Worm (Caenorhabditis elegans) whole organism, late embryonic: Measurements from ENCODE around the gene F20D1.22.
A peak's percentile ranks its signal among the peaks of the same experiment; 100 is the strongest.

Experiments
- F13H6.1 ChIP-seq: sonication (generic microtip); optimal IDR thresholded peaks from 2 replicates; lab custom pipeline; 2016; ENCODE audit warnings: missing genetic modification characterization, missing compliant biosample characterization
- K02D7.2 ChIP-seq: sonication (generic microtip); optimal IDR thresholded peaks from 2 replicates; lab custom pipeline; 2017; ENCODE audit warnings: mild to moderate bottlenecking, missing genetic modification characterization, missing compliant biosample characterization
- K09A11.1 ChIP-seq: sonication (generic microtip); optimal IDR thresholded peaks from 2 replicates; lab custom pipeline; 2017; ENCODE audit warnings: antibody characterized with exemption, mild to moderate bottlenecking, missing genetic modification characterization, missing compliant biosample characterization; ENCODE audit not compliant: insufficient read depth
- Y22D7AL.16 ChIP-seq: sonication (generic microtip); optimal IDR thresholded peaks from 2 replicates; lab custom pipeline; 2016; ENCODE audit warnings: missing genetic modification characterization, missing compliant biosample characterization
- ahr-1 ChIP-seq: sonication (generic microtip); optimal IDR thresholded peaks from 2 replicates; lab custom pipeline; 2016; ENCODE audit warnings: missing genetic modification characterization, missing compliant biosample characterization
- ama-1 ChIP-seq: fragments of 150-350 bp; optimal IDR thresholded peaks from 2 replicates; lab custom pipeline; 2014
- ceh-14 ChIP-seq: sonication (generic microtip); optimal IDR thresholded peaks from 2 replicates; lab custom pipeline; 2016; ENCODE audit warnings: missing genotype, missing genetic modification characterization, missing compliant biosample characterization
- ceh-19 ChIP-seq: fragments of 200-800 bp; sonication (Bioruptor generic); optimal IDR thresholded peaks from 2 replicates; lab custom pipeline; 2018; ENCODE audit warnings: mild to moderate bottlenecking, missing genetic modification characterization, missing compliant biosample characterization
- ceh-24 ChIP-seq: sonication (generic microtip); optimal IDR thresholded peaks from 2 replicates; lab custom pipeline; 2016; ENCODE audit warnings: mild to moderate bottlenecking, missing genetic modification characterization, missing compliant biosample characterization
- ceh-30 ChIP-seq: fragments of 150-350 bp; optimal IDR thresholded peaks from 2 replicates; lab custom pipeline; 2014; ENCODE audit warnings: missing biosample characterization, missing genetic modification characterization
- ceh-31 ChIP-seq: sonication (generic microtip); optimal IDR thresholded peaks from 2 replicates; lab custom pipeline; 2016; ENCODE audit warnings: missing genetic modification characterization, missing compliant biosample characterization
- ceh-34 ChIP-seq: sonication (generic microtip); optimal IDR thresholded peaks from 2 replicates; lab custom pipeline; 2016; ENCODE audit warnings: mild to moderate bottlenecking, missing genetic modification characterization, missing compliant biosample characterization
- ceh-48 ChIP-seq: sonication (generic microtip); optimal IDR thresholded peaks from 2 replicates; lab custom pipeline; 2016; ENCODE audit warnings: missing genetic modification characterization, inconsistent platforms, missing compliant biosample characterization
- che-1 ChIP-seq: sonication (generic microtip); optimal IDR thresholded peaks from 2 replicates; lab custom pipeline; 2016; ENCODE audit warnings: mild to moderate bottlenecking, missing genetic modification characterization, missing compliant biosample characterization
- dmd-4 ChIP-seq: sonication (generic microtip); optimal IDR thresholded peaks from 2 replicates; lab custom pipeline; 2016; ENCODE audit warnings: borderline replicate concordance, missing genetic modification characterization, missing compliant biosample characterization
- elt-2 ChIP-seq: sonication (generic microtip); optimal IDR thresholded peaks from 2 replicates; lab custom pipeline; 2016; ENCODE audit warnings: missing genetic modification reagents, missing genetic modification characterization, missing compliant biosample characterization
- eyg-1 ChIP-seq: sonication (generic microtip); optimal IDR thresholded peaks from 2 replicates; lab custom pipeline; 2016; ENCODE audit warnings: missing genotype, missing genetic modification characterization, missing compliant biosample characterization
- fax-1 ChIP-seq: sonication (generic microtip); optimal IDR thresholded peaks from 2 replicates; lab custom pipeline; 2016; ENCODE audit warnings: missing genotype, missing genetic modification characterization, missing compliant biosample characterization
- fkh-6 ChIP-seq: sonication (generic microtip); optimal IDR thresholded peaks from 2 replicates; lab custom pipeline; 2016; ENCODE audit warnings: missing genetic modification characterization, missing compliant biosample characterization
- gmeb-2 ChIP-seq: sonication (generic microtip); optimal IDR thresholded peaks from 2 replicates; lab custom pipeline; 2016; ENCODE audit warnings: missing genetic modification characterization, inconsistent platforms, missing compliant biosample characterization
- hlh-13 ChIP-seq: fragments of 200-800 bp; sonication (Bioruptor generic); optimal IDR thresholded peaks from 2 replicates; lab custom pipeline; 2018; ENCODE audit warnings: mild to moderate bottlenecking, missing genetic modification characterization, missing compliant biosample characterization
- hlh-30 ChIP-seq: sonication (generic microtip); optimal IDR thresholded peaks from 2 replicates; lab custom pipeline; 2017; ENCODE audit warnings: antibody characterized with exemption, missing genetic modification characterization, missing compliant biosample characterization; ENCODE audit not compliant: insufficient read depth
- hlh-6 ChIP-seq: sonication (generic microtip); optimal IDR thresholded peaks from 2 replicates; lab custom pipeline; 2016; ENCODE audit warnings: missing genotype, missing genetic modification characterization, missing compliant biosample characterization
- hlh-8 ChIP-seq: sonication (generic microtip); optimal IDR thresholded peaks from 2 replicates; lab custom pipeline; 2016; ENCODE audit warnings: missing genotype, missing genetic modification characterization, missing compliant biosample characterization
- lim-6 ChIP-seq: sonication (generic microtip); optimal IDR thresholded peaks from 2 replicates; lab custom pipeline; 2016; ENCODE audit warnings: missing genetic modification characterization, missing compliant biosample characterization
- lin-11 ChIP-seq: fragments of 200-800 bp; sonication (Bioruptor generic); optimal IDR thresholded peaks from 2 replicates; lab custom pipeline; 2018; ENCODE audit warnings: mild to moderate bottlenecking, missing genetic modification characterization, missing compliant biosample characterization
- madf-2 ChIP-seq: sonication (generic microtip); optimal IDR thresholded peaks from 2 replicates; lab custom pipeline; 2017; ENCODE audit warnings: missing genetic modification characterization, missing compliant biosample characterization
- mec-3 ChIP-seq: sonication (generic microtip); optimal IDR thresholded peaks from 2 replicates; lab custom pipeline; 2016; ENCODE audit warnings: borderline replicate concordance, missing genetic modification characterization, missing compliant biosample characterization
- npax-4 ChIP-seq: sonication (generic microtip); optimal IDR thresholded peaks from 2 replicates; lab custom pipeline; 2016; ENCODE audit warnings: missing genetic modification characterization, missing compliant biosample characterization
- pag-3 ChIP-seq: sonication (generic microtip); optimal IDR thresholded peaks from 2 replicates; lab custom pipeline; 2016; ENCODE audit warnings: missing compliant biosample characterization, missing genetic modification characterization, borderline replicate concordance
- pax-1 ChIP-seq: fragments of 150-350 bp; optimal IDR thresholded peaks from 2 replicates; lab custom pipeline; 2014; ENCODE audit warnings: missing biosample characterization, missing genetic modification characterization
- pha-2 ChIP-seq: sonication (generic microtip); optimal IDR thresholded peaks from 2 replicates; lab custom pipeline; 2017; ENCODE audit warnings: mild to moderate bottlenecking, missing genetic modification characterization, missing compliant biosample characterization
- pha-4 ChIP-seq: fragments of 150-350 bp; optimal IDR thresholded peaks from 2 replicates; lab custom pipeline; 2018; ENCODE audit warnings: missing biosample characterization, missing genetic modification reagents, missing genetic modification characterization
- pqm-1 ChIP-seq: sonication (generic microtip); optimal IDR thresholded peaks from 2 replicates; lab custom pipeline; 2016; ENCODE audit warnings: missing genetic modification characterization, missing compliant biosample characterization
- pros-1 ChIP-seq: fragments of 150-350 bp; optimal IDR thresholded peaks from 2 replicates; lab custom pipeline; 2014; ENCODE audit warnings: missing biosample characterization, missing genetic modification reagents, missing genetic modification characterization
- ref-2 ChIP-seq: sonication (generic microtip); optimal IDR thresholded peaks from 2 replicates; lab custom pipeline; 2016; ENCODE audit warnings: missing genetic modification characterization, missing compliant biosample characterization
- rnt-1 ChIP-seq: sonication (generic microtip); optimal IDR thresholded peaks from 2 replicates; lab custom pipeline; 2016; ENCODE audit warnings: missing genetic modification characterization, missing compliant biosample characterization
- sdc-2 ChIP-seq: sonication (generic microtip); optimal IDR thresholded peaks from 2 replicates; lab custom pipeline; 2016; ENCODE audit warnings: missing genotype, missing genetic modification characterization, missing compliant biosample characterization
- sox-4 ChIP-seq: sonication (generic microtip); optimal IDR thresholded peaks from 2 replicates; lab custom pipeline; 2017; ENCODE audit warnings: mild to moderate bottlenecking, missing genetic modification characterization, inconsistent platforms, missing compliant biosample characterization
- syd-9 ChIP-seq: sonication (generic microtip); optimal IDR thresholded peaks from 2 replicates; lab custom pipeline; 2016; ENCODE audit warnings: mild to moderate bottlenecking, missing genetic modification characterization, moderate library complexity, missing compliant biosample characterization
- tbx-2 ChIP-seq: sonication (generic microtip); optimal IDR thresholded peaks from 2 replicates; lab custom pipeline; 2016; ENCODE audit warnings: missing genetic modification characterization, missing compliant biosample characterization
- ttx-3 ChIP-seq: sonication (generic microtip); optimal IDR thresholded peaks from 2 replicates; lab custom pipeline; 2016; ENCODE audit warnings: missing genetic modification reagents, missing genetic modification characterization, missing compliant biosample characterization
- unc-3 ChIP-seq, 2 experiments: fragments of 200-800 bp in 1 of 2; sonication (Bioruptor generic) in 1 of 2; sonication (generic microtip) in 1 of 2; conservative IDR thresholded peaks in 1 of 2; optimal IDR thresholded peaks in 1 of 2; 2 replicates each; pipeline versions ENCODE4 v1.3.6 to Lab custom; 2016 to 2022; ENCODE audit warnings: missing compliant biosample characterization in 2 of 2, missing genetic modification characterization in 2 of 2, missing genetic modification reagents in 1 of 2
- unc-42 ChIP-seq: sonication (generic microtip); optimal IDR thresholded peaks from 2 replicates; lab custom pipeline; 2016; ENCODE audit warnings: missing genotype, missing genetic modification characterization, missing compliant biosample characterization
- unc-55 ChIP-seq: sonication (generic microtip); optimal IDR thresholded peaks from 2 replicates; lab custom pipeline; 2017; ENCODE audit warnings: missing biosample characterization, missing genetic modification reagents, missing genetic modification characterization

The F20D1.22 gene

DNA sequence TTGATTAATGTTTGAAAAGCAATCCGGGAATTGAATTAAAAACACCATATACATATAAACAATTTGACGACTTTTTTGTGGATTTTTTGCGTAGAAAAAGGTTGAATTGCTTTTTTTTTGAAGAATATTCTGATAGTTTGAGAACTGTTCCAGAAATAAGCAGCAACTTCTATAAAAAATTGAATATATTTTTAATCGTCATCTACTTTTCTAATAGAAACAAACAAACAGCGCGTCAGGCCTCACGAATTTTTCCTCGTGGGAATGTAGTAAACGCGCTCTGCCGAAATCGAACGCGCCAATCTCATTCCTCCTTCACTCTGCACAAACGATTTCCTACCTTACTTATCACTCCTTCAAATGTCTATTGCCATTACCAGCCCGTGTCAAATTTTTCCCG is 2.4 kb upstream of the F20D1.22 start, which contains the start of gene rgs-11:
Gene rgs-11 (plus strand): TSS at position 301 of the 400 bp plus-strand sequence.
- TF ChIP-seq pha-2 (tag; lab: Kevin White, UChicago) (no peak), ceh-19 (GFP tag; lab: Kevin White, UChicago) (no peak)
- TF ChIP-seq, all 69 proteins: peak for 0

DNA sequence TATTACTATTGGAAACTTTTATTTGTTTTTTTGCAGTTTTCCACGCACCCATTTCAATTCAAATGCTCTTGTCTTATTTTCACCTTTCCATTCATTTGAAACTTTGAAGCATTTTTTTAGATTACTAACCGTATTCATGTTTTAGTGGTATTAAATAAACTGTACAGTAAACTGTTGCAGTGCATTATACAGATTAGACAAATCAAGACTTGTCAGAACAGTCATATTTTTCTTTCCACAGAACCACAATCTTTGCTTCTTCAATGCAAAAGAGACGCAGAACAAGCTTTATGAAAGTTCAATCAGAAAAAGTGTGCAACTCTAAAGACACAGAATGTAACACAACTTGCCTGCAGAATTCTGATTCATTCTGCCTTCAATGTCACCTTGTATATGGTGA is 854 bp upstream of the F20D1.22 start, which contains the start of gene F45B8.5:
Gene F45B8.5 (plus strand): TSS at position 301 of the 400 bp plus-strand sequence.
- no peak for TF ChIP-seq ahr-1 (tag; lab: Kevin White, UChicago)
- no peak for TF ChIP-seq gmeb-2 (tag; lab: Kevin White, UChicago)
- no peak for TF ChIP-seq syd-9 (tag; lab: Kevin White, UChicago)
- TF ChIP-seq pha-4 (tag; lab: Kevin White, UChicago), result no peak
- no peak for TF ChIP-seq fax-1 (tag; lab: Kevin White, UChicago)
- TF ChIP-seq ama-1, result no peak
- no peak for TF ChIP-seq tbx-2
- TF ChIP-seq lin-11, result no peak
- no peak for TF ChIP-seq che-1 (tag; lab: Kevin White, UChicago)
- no peak for TF ChIP-seq ttx-3 (tag; lab: Kevin White, UChicago)
- TF ChIP-seq lim-6 (tag; lab: Kevin White, UChicago), result no peak
- no peak for TF ChIP-seq sdc-2 (tag; lab: Kevin White, UChicago)
- no peak for TF ChIP-seq K09A11.1 (tag; lab: Kevin White, UChicago)
- no peak for TF ChIP-seq eyg-1
- no peak for TF ChIP-seq K02D7.2 (tag; lab: Kevin White, UChicago)
- no peak for TF ChIP-seq Y22D7AL.16 (tag; lab: Kevin White, UChicago)
- TF ChIP-seq pag-3 (tag; lab: Kevin White, UChicago), result no peak

DNA sequence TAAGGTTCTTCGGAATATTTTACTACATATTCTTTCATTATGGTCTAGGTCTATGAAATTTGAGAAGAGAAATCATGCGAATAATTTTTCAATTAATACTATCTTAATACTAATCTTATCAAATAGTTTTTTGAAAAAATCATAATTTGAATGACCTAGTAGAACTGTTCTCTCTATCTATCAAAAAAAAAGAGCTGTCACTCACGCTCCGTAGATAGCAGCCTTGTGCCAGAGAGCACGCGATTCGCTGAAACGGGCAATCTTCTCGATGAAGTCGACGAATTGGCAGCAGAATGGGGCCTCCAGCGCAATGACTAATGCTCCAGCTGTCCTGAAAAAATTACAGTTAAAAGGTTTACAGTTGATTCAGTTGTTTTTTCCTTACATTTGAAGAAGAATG is 3.0 kb downstream of the F20D1.22 start:
- TF ChIP-seq madf-2 (tag; lab: Kevin White, UChicago) (no peak), ceh-30 (no peak), dmd-4 (no peak), pha-4 (tag; lab: Kevin White, UChicago) (no peak), pqm-1 (tag; lab: Kevin White, UChicago) (no peak), che-1 (tag; lab: Kevin White, UChicago) (no peak), mec-3 (tag; lab: Kevin White, UChicago) (no peak), ceh-48 (tag; lab: Kevin White, UChicago) (no peak), hlh-6 (tag; lab: Kevin White, UChicago) (no peak), npax-4 (no peak), F13H6.1 (tag; lab: Kevin White, UChicago) (no peak), eyg-1 (no peak)

DNA sequence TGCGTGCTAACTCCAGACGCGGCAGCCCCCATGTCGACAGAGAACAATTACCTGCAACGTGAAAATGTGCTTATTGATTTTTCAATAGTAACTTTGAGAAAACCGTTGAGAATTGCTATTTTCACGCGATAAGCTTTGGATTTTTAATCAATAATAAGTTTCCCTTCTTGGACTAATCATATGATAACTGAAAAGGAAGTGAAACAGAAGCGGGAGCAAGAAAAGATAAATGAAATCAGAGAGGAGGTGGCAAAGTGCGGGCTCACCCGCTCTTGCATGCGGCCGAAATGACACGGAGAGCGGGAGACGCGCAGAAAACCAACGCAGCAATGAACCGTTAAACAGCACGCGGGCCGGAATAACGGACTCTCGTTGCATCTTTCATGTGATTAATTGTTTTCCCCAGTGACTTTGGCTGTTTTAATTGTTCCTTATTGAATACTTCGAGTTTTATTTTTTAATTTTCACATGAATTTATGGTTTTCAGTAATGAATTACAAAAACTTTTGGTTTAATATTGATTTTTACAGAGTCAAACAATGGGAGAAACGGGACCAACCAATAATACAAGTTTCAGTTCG is 3.7 kb downstream of the F20D1.22 start, which contains the start of the genes flwr-1 and tbc-1:
Gene flwr-1 (minus strand): TSS at position 51 of the 581 bp plus-strand sequence.
Gene tbc-1 (plus strand): TSS at position 531 of the 581 bp plus-strand sequence.
- TF ChIP-seq K02D7.2 (tag; lab: Kevin White, UChicago) (no peak), hlh-13 (GFP tag; lab: Kevin White, UChicago) (no peak), pax-1 (tag; lab: Kevin White, UChicago) (no peak), ref-2 (tag; lab: Kevin White, UChicago) (no peak), gmeb-2 (tag; lab: Kevin White, UChicago) (no peak), sox-4 (no peak), syd-9 (tag; lab: Kevin White, UChicago) (no peak), ceh-19 (GFP tag; lab: Kevin White, UChicago) (no peak), fax-1 (tag; lab: Kevin White, UChicago) (no peak), hlh-6 (tag; lab: Kevin White, UChicago) (no peak), unc-55 (GFP tag; lab: Kevin White, UChicago) (no peak), ceh-24 (tag; lab: Kevin White, UChicago) (no peak), ceh-31 (tag; lab: Kevin White, UChicago) (peak; percentile 36), ceh-48 (tag; lab: Kevin White, UChicago) (peak; percentile 19), tbx-2 (peak; percentile 39), hlh-8 (tag; lab: Kevin White, UChicago) (no peak), ceh-34 (tag; lab: Kevin White, UChicago) (peak; percentile 34), pqm-1 (tag; lab: Kevin White, UChicago) (no peak), pros-1 (tag; lab: Kevin White, UChicago) (no peak), ceh-14 (tag; lab: Kevin White, UChicago) (peak; percentile 53), elt-2 (peak; percentile 20), pha-4 (tag; lab: Kevin White, UChicago) (no peak), lim-6 (tag; lab: Kevin White, UChicago) (no peak), rnt-1 (tag; lab: Kevin White, UChicago) (no peak), fkh-6 (tag; lab: Kevin White, UChicago) (no peak), unc-42 (tag; lab: Kevin White, UChicago) (peak; percentile 62), unc-3 (GFP tag; conservative IDR thresholded peaks at IDR 0.05; lab: Robert Waterston, UW) (no peak), unc-3 (tag; optimal IDR thresholded peaks at IDR 0.05; lab: Kevin White, UChicago) (no peak), hlh-30 (tag; lab: Kevin White, UChicago) (peak; percentile 70)
